Worm (Caenorhabditis elegans): ENCODE measurements around the gene C45B11.8.
A peak's percentile ranks its signal among the peaks of the same experiment; 100 is the strongest.

The C45B11.8 gene

ce11 chrV:11071453-11071852 lies 30.9 kb downstream of the C45B11.8 start:
- no peak for TF ChIP-seq Y55F3AM.14 (GFP tag; optimal IDR thresholded peaks at IDR 0.05)

ce11 chrV:11073354-11073753 lies 32.8 kb downstream of the C45B11.8 start:
- TF ChIP-seq sma-9 (GFP tag; optimal IDR thresholded peaks at IDR 0.05) = peak; percentile 25
- TF ChIP-seq sma-9 (tag; optimal IDR thresholded peaks at IDR 0.05) = no peak
- TF ChIP-seq nhr-129 (tag; optimal IDR thresholded peaks at IDR 0.05) = peak; percentile 20
- TF ChIP-seq nhr-6 (tag; optimal IDR thresholded peaks at IDR 0.05) = no peak

ce11 chrV:11074448-11074847 lies 33.9 kb downstream of the C45B11.8 start, which contains the start of gene act-3:
TSS of gene act-3 (minus strand) at chrV:11074498.
- peak; percentile 39 for TF ChIP-seq nhr-129 (tag; optimal IDR thresholded peaks at IDR 0.05)
- peak; percentile 16 for TF ChIP-seq sma-9 (GFP tag; optimal IDR thresholded peaks at IDR 0.05)
- no peak for TF ChIP-seq sma-9 (tag; optimal IDR thresholded peaks at IDR 0.05)
- TF ChIP-seq F13H6.1 (tag; optimal IDR thresholded peaks at IDR 0.05) = peak; percentile 44
- no peak for TF ChIP-seq unc-55 (GFP tag; optimal IDR thresholded peaks at IDR 0.05)

- TF ChIP-seq mdl-1 (tag; optimal IDR thresholded peaks at IDR 0.05) (peak; percentile 41 to 51), unc-55 (GFP tag; optimal IDR thresholded peaks at IDR 0.05) (peak; percentile 12), ztf-11 (tag; optimal IDR thresholded peaks at IDR 0.05) (no peak), nhr-21 (tag; optimal IDR thresholded peaks at IDR 0.05) (peak; percentile 4), nhr-25 (tag; optimal IDR thresholded peaks at IDR 0.05) (peak; percentile 22), fos-1 (tag; optimal IDR thresholded peaks at IDR 0.05) (peak; percentile 41), ztf-4 (tag; optimal IDR thresholded peaks at IDR 0.05) (no peak), ama-1 (optimal IDR thresholded peaks at IDR 0.05) (no peak), nhr-129 (tag; optimal IDR thresholded peaks at IDR 0.05) (peak; percentile 31), nhr-237 (tag; optimal IDR thresholded peaks at IDR 0.05) (no peak), F13H6.1 (tag; optimal IDR thresholded peaks at IDR 0.05) (peak; percentile 10)
These were observed 34.8 kb downstream of the C45B11.8 start for ce11 chrV:11075209-11076027.

ce11 chrV:11076028-11076402 lies 35.4 kb downstream of the C45B11.8 start:
- TF ChIP-seq sma-3 (GFP tag; optimal IDR thresholded peaks at IDR 0.05) (peak; percentile 15), nhr-11 (tag; optimal IDR thresholded peaks at IDR 0.05) (no peak), sem-4 (tag; optimal IDR thresholded peaks at IDR 0.05) (peak; percentile 41)

ce11 chrV:11076403-11076802 lies 35.8 kb downstream of the C45B11.8 start:
- no peak for TF ChIP-seq mdl-1 (tag; optimal IDR thresholded peaks at IDR 0.05)
- TF ChIP-seq lin-13 (GFP tag; optimal IDR thresholded peaks at IDR 0.05) = peak; percentile 32
- TF ChIP-seq blmp-1 (tag; optimal IDR thresholded peaks at IDR 0.05; ENCODE audit: insufficient read depth) = no peak
- no peak for TF ChIP-seq ceh-82 (tag; optimal IDR thresholded peaks at IDR 0.05)
- no peak for TF ChIP-seq nhr-6 (tag; optimal IDR thresholded peaks at IDR 0.05)
- TF ChIP-seq R02D3.7 (tag; optimal IDR thresholded peaks at IDR 0.05) = no peak
- no peak for TF ChIP-seq nhr-10 (tag; optimal IDR thresholded peaks at IDR 0.05)
- TF ChIP-seq Y55F3AM.14 (GFP tag; optimal IDR thresholded peaks at IDR 0.05) = no peak
- TF ChIP-seq zag-1 (tag; optimal IDR thresholded peaks at IDR 0.05) = no peak
- TF ChIP-seq nhr-11 (tag; optimal IDR thresholded peaks at IDR 0.05) = no peak
- peak; percentile 25 for TF ChIP-seq sma-9 (GFP tag; optimal IDR thresholded peaks at IDR 0.05)
- no peak for TF ChIP-seq sma-9 (tag; optimal IDR thresholded peaks at IDR 0.05)
- no peak for TF ChIP-seq elt-1 (tag; optimal IDR thresholded peaks at IDR 0.05)
- no peak for TF ChIP-seq skn-1 (tag; optimal IDR thresholded peaks at IDR 0.05)
- TF ChIP-seq elt-3 (tag; optimal IDR thresholded peaks at IDR 0.05) = no peak
- peak; percentile 31 for TF ChIP-seq crh-2 (tag; optimal IDR thresholded peaks at IDR 0.05)
- TF ChIP-seq fos-1 (tag; optimal IDR thresholded peaks at IDR 0.05) = peak; percentile 46
- no peak for TF ChIP-seq nhr-12 (tag; optimal IDR thresholded peaks at IDR 0.05)
- no peak for TF ChIP-seq aly-2 (tag; optimal IDR thresholded peaks at IDR 0.05)
- no peak for TF ChIP-seq unc-39 (tag; optimal IDR thresholded peaks at IDR 0.05)
- TF ChIP-seq ztf-11 (tag; optimal IDR thresholded peaks at IDR 0.05) = no peak
- no peak for TF ChIP-seq nhr-237 (tag; optimal IDR thresholded peaks at IDR 0.05)
- TF ChIP-seq nhr-129 (tag; optimal IDR thresholded peaks at IDR 0.05) = peak; percentile 43
- TF ChIP-seq unc-62 (GFP tag; optimal IDR thresholded peaks at IDR 0.05) = peak; percentile 38
- no peak for TF ChIP-seq gmeb-1 (tag; optimal IDR thresholded peaks at IDR 0.05)
- peak; percentile 77 for TF ChIP-seq ztf-4 (tag; optimal IDR thresholded peaks at IDR 0.05)
- TF ChIP-seq dmd-4 (tag; optimal IDR thresholded peaks at IDR 0.05) = no peak
- TF ChIP-seq nhr-77 (tag; optimal IDR thresholded peaks at IDR 0.05) = no peak
- TF ChIP-seq C34F6.9 (tag; optimal IDR thresholded peaks at IDR 0.05) = peak; percentile 14
- TF ChIP-seq lsy-2 (tag; optimal IDR thresholded peaks at IDR 0.05) = peak in 1 of 2 experiments; percentile 40
- TF ChIP-seq ztf-1 (GFP tag; conservative IDR thresholded peaks at IDR 0.05) = no peak
- TF ChIP-seq alr-1 (tag; optimal IDR thresholded peaks at IDR 0.05) = no peak
- TF ChIP-seq ceh-16 (tag; optimal IDR thresholded peaks at IDR 0.05) = no peak
- TF ChIP-seq lin-39 (tag; optimal IDR thresholded peaks at IDR 0.05) = no peak

Data from whole organism, L2 larva.